Worm (Caenorhabditis elegans): ENCODE measurements around the gene srx-19.
A peak's percentile ranks its signal among the peaks of the same experiment; 100 is the strongest.

DNA sequence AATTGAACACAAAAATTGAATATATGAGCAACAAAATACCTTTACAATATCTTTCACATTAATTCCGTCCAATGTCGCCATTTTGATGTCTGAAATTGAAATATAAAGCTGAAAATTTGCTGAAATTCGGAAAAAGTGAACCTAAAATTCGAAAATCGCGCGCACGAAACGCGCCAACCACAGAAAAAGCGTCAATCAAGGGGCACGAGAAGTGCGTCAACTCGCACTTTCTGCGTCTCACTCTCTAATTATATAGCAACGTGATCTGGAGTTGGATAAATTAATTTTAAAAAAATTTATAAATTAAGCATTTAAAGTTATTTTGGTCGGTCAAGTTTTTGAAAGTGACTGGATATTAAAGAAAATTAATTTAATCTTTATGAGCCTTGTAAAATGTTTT lies 46.3 kb downstream of the srx-19 start, which contains the start of gene ruvb-2:
- peak; percentile 30 for TF ChIP-seq him-1 (tag; optimal IDR thresholded peaks at IDR 0.05)
- peak; percentile 92 for TF ChIP-seq W03F9.2 (tag; optimal IDR thresholded peaks at IDR 0.05)

All from whole organism, L4/young adult.